Fruit fly (Drosophila melanogaster) whole organism, embryonic: ENCODE data around the gene E2f1.

Source experiments
- B-H1 ChIP-seq: fragments of 200-800 bp; sonication (Bioruptor generic); IDR thresholded peaks from 3 replicates; pipeline ENCODE4 v1.3.6; 2022; ENCODE audit warnings: missing biosample characterization, missing genetic modification characterization
- CG1024 ChIP-seq: fragments of 200-800 bp; sonication (Bioruptor generic); IDR thresholded peaks from 2 replicates; pipeline ENCODE4 v1.3.6; 2022; ENCODE audit warnings: missing biosample characterization, missing genetic modification characterization
- CG11085 ChIP-seq: fragments of 200-800 bp; sonication (Bioruptor generic); IDR thresholded peaks from 2 replicates; pipeline ENCODE4 v1.3.6; 2022; ENCODE audit warnings: missing biosample characterization, missing genetic modification characterization
- CG11696 ChIP-seq: fragments of 200-800 bp; sonication (Bioruptor generic); IDR thresholded peaks from 2 replicates; pipeline ENCODE4 v1.3.6; 2022; ENCODE audit warnings: missing biosample characterization, missing genetic modification characterization
- CG12391 ChIP-seq: fragments of 200-800 bp; sonication (Bioruptor generic); optimal IDR thresholded peaks from 3 replicates; lab custom pipeline; 2018; ENCODE audit warnings: missing biosample characterization, mild to moderate bottlenecking, missing genetic modification characterization, moderate library complexity
- CG12744 ChIP-seq: fragments of 200-800 bp; sonication (Bioruptor generic); optimal IDR thresholded peaks from 2 replicates; lab custom pipeline; 2016; ENCODE audit warnings: missing biosample characterization, missing genetic modification characterization
- CG13123 ChIP-seq: fragments of 200-800 bp; sonication (Bioruptor generic); optimal IDR thresholded peaks from 2 replicates; lab custom pipeline; 2016; ENCODE audit warnings: missing biosample characterization, missing genetic modification characterization
- CG15601 ChIP-seq: fragments of 200-800 bp; sonication (Bioruptor generic); optimal IDR thresholded peaks from 3 replicates; lab custom pipeline; 2019; ENCODE audit warnings: missing biosample characterization, mild to moderate bottlenecking, missing genetic modification characterization, moderate library complexity
- CG17802 ChIP-seq: fragments of 200-800 bp; sonication (Bioruptor generic); optimal IDR thresholded peaks from 2 replicates; lab custom pipeline; 2018; ENCODE audit warnings: missing biosample characterization, mild to moderate bottlenecking, missing genetic modification characterization, moderate library complexity
- CG17912 ChIP-seq: fragments of 200-800 bp; sonication (Bioruptor generic); optimal IDR thresholded peaks from 2 replicates; lab custom pipeline; 2018; ENCODE audit warnings: missing biosample characterization, mild to moderate bottlenecking, missing genetic modification characterization
- CG2116 ChIP-seq: fragments of 200-800 bp; sonication (Bioruptor generic); optimal IDR thresholded peaks from 3 replicates; lab custom pipeline; 2018; ENCODE audit warnings: missing biosample characterization, mild to moderate bottlenecking, missing genetic modification characterization
- CG3838 ChIP-seq: fragments of 200-800 bp; sonication (Bioruptor generic); optimal IDR thresholded peaks from 3 replicates; lab custom pipeline; 2016; ENCODE audit warnings: missing biosample characterization, missing genetic modification characterization
- CG4424 ChIP-seq: fragments of 200-800 bp; sonication (Bioruptor generic); optimal IDR thresholded peaks from 3 replicates; lab custom pipeline; 2016; ENCODE audit warnings: missing biosample characterization, missing genetic modification characterization
- CG5953 ChIP-seq: fragments of 200-800 bp; sonication (Bioruptor generic); IDR thresholded peaks from 2 replicates; pipeline ENCODE4 v1.3.6; 2022; ENCODE audit warnings: missing biosample characterization, missing genetic modification characterization
- CG6254 ChIP-seq: fragments of 200-800 bp; sonication (Bioruptor generic); optimal IDR thresholded peaks from 3 replicates; lab custom pipeline; 2017; ENCODE audit warnings: mild to moderate bottlenecking, missing biosample characterization, missing genetic modification reagents, missing genetic modification characterization
- CG6272 ChIP-seq: fragments of 200-800 bp; sonication (Bioruptor generic); IDR thresholded peaks from 2 replicates; pipeline ENCODE4 v1.3.6; 2022; ENCODE audit warnings: missing biosample characterization, missing genetic modification characterization
- CG7556 ChIP-seq: fragments of 200-800 bp; sonication (Bioruptor generic); optimal IDR thresholded peaks from 2 replicates; lab custom pipeline; 2017; ENCODE audit warnings: missing biosample characterization, mild to moderate bottlenecking, missing genetic modification characterization
- CG7786 ChIP-seq: fragments of 200-800 bp; sonication (Bioruptor generic); optimal IDR thresholded peaks from 2 replicates; lab custom pipeline; 2016; ENCODE audit warnings: missing biosample characterization, missing genetic modification characterization
- CTCF ChIP-seq: fragments of 200-800 bp; sonication (Bioruptor generic); optimal IDR thresholded peaks from 2 replicates; lab custom pipeline; 2017; ENCODE audit warnings: missing biosample characterization, mild to moderate bottlenecking, missing genetic modification characterization, moderate library complexity
- D19A ChIP-seq: fragments of 200-800 bp; optimal IDR thresholded peaks from 3 replicates; lab custom pipeline; 2019; ENCODE audit warnings: missing biosample characterization, mild to moderate bottlenecking, missing genetic modification characterization, moderate library complexity
- Fer3 ChIP-seq: fragments of 200-800 bp; sonication (Bioruptor generic); optimal IDR thresholded peaks from 2 replicates; lab custom pipeline; 2018; ENCODE audit warnings: missing biosample characterization, mild to moderate bottlenecking, missing genetic modification characterization, moderate library complexity
- HLHmδ ChIP-seq: fragments of 200-800 bp; sonication (Bioruptor generic); optimal IDR thresholded peaks from 2 replicates; lab custom pipeline; 2018; ENCODE audit warnings: missing biosample characterization, mild to moderate bottlenecking, missing genetic modification characterization, moderate library complexity
- Hand ChIP-seq: fragments of 200-800 bp; sonication (Bioruptor generic); optimal IDR thresholded peaks from 2 replicates; lab custom pipeline; 2017; ENCODE audit warnings: mild to moderate bottlenecking, missing biosample characterization, missing genetic modification reagents, missing genetic modification characterization
- MTF-1 ChIP-seq: fragments of 200-800 bp; sonication (Bioruptor generic); optimal IDR thresholded peaks from 2 replicates; lab custom pipeline; 2018; ENCODE audit warnings: missing biosample characterization, mild to moderate bottlenecking, missing genetic modification characterization, borderline replicate concordance
- Mad ChIP-seq: fragments of 200-800 bp; sonication (Bioruptor generic); optimal IDR thresholded peaks from 2 replicates; lab custom pipeline; 2016; ENCODE audit warnings: missing biosample characterization, missing genetic modification characterization
- Med ChIP-seq: fragments of 200-800 bp; sonication (Bioruptor generic); peaks from one replicate; lab custom pipeline; 2016; ENCODE audit warnings: missing biosample characterization, missing genetic modification characterization, mild to moderate bottlenecking, inconsistent platforms, moderate library complexity
- Myb ChIP-seq: fragments of 200-800 bp; sonication (Bioruptor generic); optimal IDR thresholded peaks from 2 replicates; lab custom pipeline; 2016; ENCODE audit warnings: missing biosample characterization, missing genetic modification characterization
- Neu2 ChIP-seq: fragments of 200-800 bp; sonication (Bioruptor generic); optimal IDR thresholded peaks from 3 replicates; lab custom pipeline; 2016; ENCODE audit warnings: missing biosample characterization, missing genetic modification characterization, borderline replicate concordance
- Nf-YA ChIP-seq: fragments of 200-800 bp; sonication (Bioruptor generic); IDR thresholded peaks from 2 replicates; pipeline ENCODE4 v1.3.6; 2022; ENCODE audit warnings: missing biosample characterization, missing genetic modification characterization
- Pdp1 ChIP-seq, 2 experiments: fragments of 200-800 bp; sonication (Bioruptor generic); optimal IDR thresholded peaks; 3 replicates each; lab custom pipeline; 2016; ENCODE audit warnings: missing biosample characterization in 2 of 2, missing genetic modification characterization in 2 of 2, mild to moderate bottlenecking in 1 of 2, moderate library complexity in 1 of 2
- Ravus ChIP-seq: fragments of 200-800 bp; sonication (Bioruptor generic); IDR thresholded peaks from 2 replicates; pipeline ENCODE4 v1.3.6; 2022; ENCODE audit warnings: missing biosample characterization, missing genetic modification characterization
- Sox102F ChIP-seq: fragments of 200-800 bp; sonication (Bioruptor generic); optimal IDR thresholded peaks from 2 replicates; lab custom pipeline; 2018; ENCODE audit warnings: missing biosample characterization, mild to moderate bottlenecking, missing genetic modification characterization, moderate library complexity
- Sry-β ChIP-seq: fragments of 200-800 bp; sonication (Bioruptor generic); optimal IDR thresholded peaks from 2 replicates; lab custom pipeline; 2018; ENCODE audit warnings: missing biosample characterization, mild to moderate bottlenecking, missing genetic modification characterization, moderate library complexity
- az2 ChIP-seq: fragments of 200-800 bp; sonication (Bioruptor generic); optimal IDR thresholded peaks from 3 replicates; lab custom pipeline; 2016; ENCODE audit warnings: missing biosample characterization, missing genetic modification characterization
- chm ChIP-seq: fragments of 200-800 bp; sonication (Bioruptor generic); IDR thresholded peaks from 2 replicates; pipeline ENCODE4 v1.3.6; 2022; ENCODE audit warnings: missing biosample characterization, missing genetic modification characterization
- ci ChIP-seq: fragments of 200-800 bp; sonication (Bioruptor generic); IDR thresholded peaks from 3 replicates; pipeline ENCODE4 v1.3.6; 2022; ENCODE audit warnings: missing biosample characterization, missing genetic modification characterization
- corto ChIP-seq: fragments of 200-800 bp; sonication (Bioruptor generic); optimal IDR thresholded peaks from 2 replicates; lab custom pipeline; 2016; ENCODE audit warnings: missing biosample characterization, mild to moderate bottlenecking, missing genetic modification characterization, moderate library complexity
- dmrt11E ChIP-seq: fragments of 200-800 bp; sonication (Bioruptor generic); optimal IDR thresholded peaks from 3 replicates; lab custom pipeline; 2018; ENCODE audit warnings: missing biosample characterization, mild to moderate bottlenecking, missing genetic modification characterization, moderate library complexity
- emc ChIP-seq: fragments of 200-800 bp; sonication (Bioruptor generic); optimal IDR thresholded peaks from 2 replicates; lab custom pipeline; 2016; ENCODE audit warnings: missing biosample characterization, missing genetic modification characterization
- esg ChIP-seq: fragments of 200-800 bp; sonication (Bioruptor generic); conservative IDR thresholded peaks from 2 replicates; pipeline ENCODE4 v1.3.6; 2022; ENCODE audit warnings: missing biosample characterization, missing genetic modification characterization
- exex ChIP-seq: fragments of 200-800 bp; sonication (Bioruptor generic); optimal IDR thresholded peaks from 4 replicates; lab custom pipeline; 2018; ENCODE audit warnings: missing biosample characterization, mild to moderate bottlenecking, missing genetic modification characterization, moderate library complexity
- gt ChIP-seq: fragments of 200-800 bp; sonication (Bioruptor generic); IDR thresholded peaks from 2 replicates; pipeline ENCODE4 v1.3.6; 2022; ENCODE audit warnings: missing biosample characterization, missing genetic modification characterization
- her ChIP-seq: fragments of 200-800 bp; sonication (Bioruptor generic); optimal IDR thresholded peaks from 2 replicates; lab custom pipeline; 2016; ENCODE audit warnings: missing biosample characterization, missing genetic modification characterization
- hth ChIP-seq: fragments of >200 bp; optimal IDR thresholded peaks from 2 replicates; lab custom pipeline; 2017; ENCODE audit warnings: inconsistent platforms
- insv ChIP-seq, 2 experiments: fragments of 200-800 bp; sonication (Bioruptor generic); optimal IDR thresholded peaks; 3 replicates each; lab custom pipeline; 2016 to 2018; ENCODE audit warnings: missing biosample characterization in 2 of 2, missing genetic modification characterization in 2 of 2
- knrl ChIP-seq: fragments of 200-800 bp; sonication (Bioruptor generic); IDR thresholded peaks from 3 replicates; pipeline ENCODE4 v1.3.6; 2022; ENCODE audit warnings: missing biosample characterization, missing genetic modification characterization; ENCODE audit not compliant: partially characterized antibody
- lab ChIP-seq: fragments of 200-800 bp; sonication (Bioruptor generic); optimal IDR thresholded peaks from 3 replicates; lab custom pipeline; 2017; ENCODE audit warnings: missing biosample characterization, missing genetic modification characterization, mild to moderate bottlenecking, moderate library complexity, missing genetic modification reagents
- rib ChIP-seq: fragments of 200-800 bp; sonication (Bioruptor generic); IDR thresholded peaks from 2 replicates; pipeline ENCODE4 v1.3.6; 2022; ENCODE audit warnings: missing biosample characterization, missing genetic modification characterization
- ro ChIP-seq: fragments of 200-800 bp; sonication (Bioruptor generic); IDR thresholded peaks from 2 replicates; pipeline ENCODE4 v1.3.6; 2022; ENCODE audit warnings: missing biosample characterization, missing genetic modification characterization
- stc ChIP-seq: fragments of 200-800 bp; sonication (Bioruptor generic); IDR thresholded peaks from 2 replicates; pipeline ENCODE4 v1.3.6; 2022; ENCODE audit warnings: missing biosample characterization, missing genetic modification characterization
- tll ChIP-seq, 2 experiments: fragments of 200-800 bp in 1 of 2; fragments of >200 bp in 1 of 2; sonication (Bioruptor generic) in 1 of 2; optimal IDR thresholded peaks; 2 replicates each; lab custom pipeline; 2017 to 2019; ENCODE audit warnings: missing biosample characterization in 2 of 2, missing genetic modification characterization in 2 of 2, mild to moderate bottlenecking in 1 of 2, moderate library complexity in 1 of 2
- tup ChIP-seq: fragments of 200-800 bp; sonication (Bioruptor generic); optimal IDR thresholded peaks from 2 replicates; lab custom pipeline; 2016; ENCODE audit warnings: missing biosample characterization, mild to moderate bottlenecking, missing genetic modification characterization, moderate library complexity

Gene E2f1

DNA sequence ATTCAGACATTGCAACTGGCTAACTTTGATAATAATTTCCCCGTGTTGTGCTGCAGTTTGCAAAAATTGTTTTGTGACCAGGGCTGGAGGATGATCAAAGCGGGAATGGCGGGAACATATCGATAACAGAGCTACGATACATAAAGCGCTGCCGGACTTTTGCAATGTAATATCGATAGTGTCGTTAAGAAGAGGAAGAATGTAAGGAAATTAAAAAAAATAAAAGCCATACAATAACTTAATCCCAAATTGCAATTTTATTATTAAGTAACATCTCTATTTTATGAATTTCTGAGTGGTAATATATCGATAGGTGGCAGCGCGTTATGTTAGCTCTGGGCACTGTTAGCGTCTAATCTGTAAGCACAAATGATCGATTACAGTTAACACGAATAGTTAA lies 11.0 kb upstream of the E2f1 start, which contains the start of gene PolA1 (continued):
- TF ChIP-seq Neu2 (GFP tag; lab: Kevin White, UChicago) (no peak), CG12744 (no peak), Myb (GFP tag; lab: Kevin White, UChicago) (peak; percentile 64), CG11085 (GFP tag; lab: Robert Waterston, UW) (peak; percentile 23; the same call in 1 of the 2 replicates), lab (GFP tag; lab: Kevin White, UChicago) (no peak), D19A (tag; lab: Kevin White, UChicago) (no peak), CG2116 (peak; percentile 85), tup (GFP tag; lab: Kevin White, UChicago) (no peak), knrl (peak; percentile 98), emc (no peak), Sox102F (GFP tag; lab: Kevin White, UChicago) (no peak), corto (GFP tag; lab: Kevin White, UChicago) (no peak), Nf-YA (GFP tag; lab: Robert Waterston, UW) (no peak), Ravus (GFP tag; lab: Robert Waterston, UW) (no peak), dmrt11E (peak; percentile 36), B-H1 (GFP tag; lab: Robert Waterston, UW) (peak; percentile 21; the same call in 1 of the 3 replicates), az2 (GFP tag; lab: Kevin White, UChicago) (peak; percentile 5), CG1024 (GFP tag; lab: Robert Waterston, UW) (no peak), CG13123 (GFP tag; lab: Kevin White, UChicago) (peak; percentile 1), esg (no peak), CG17912 (no peak), Fer3 (tag; lab: Kevin White, UChicago) (no peak), CG11696 (GFP tag; lab: Robert Waterston, UW) (no peak), insv (GFP tag; optimal IDR thresholded peaks at IDR 0.05; lab: Kevin White, UChicago) (peak in 1 of 2 experiments; percentile 54), Mad (peak; percentile 20), hth (no peak), gt (GFP tag; lab: Robert Waterston, UW) (no peak), CG7786 (peak; percentile 38), Hand (GFP tag; lab: Kevin White, UChicago) (no peak), chm (GFP tag; lab: Robert Waterston, UW) (no peak), her (peak; percentile 35), stc (GFP tag; lab: Robert Waterston, UW) (no peak), CTCF (no peak), ro (no peak), CG4424 (GFP tag; lab: Kevin White, UChicago) (no peak), rib (0 out of 2 replicates have a peak, but pooled peaks have one; percentile 16), CG15601 (tag; lab: Kevin White, UChicago) (peak; percentile 18), CG17802 (tag; lab: Kevin White, UChicago) (no peak), CG6272 (GFP tag; lab: Robert Waterston, UW) (0 out of 2 replicates have a peak, but pooled peaks have one; percentile 25), exex (tag; lab: Kevin White, UChicago) (no peak), CG5953 (GFP tag; lab: Robert Waterston, UW) (no peak), CG6254 (GFP tag; lab: Kevin White, UChicago) (no peak), HLHmδ (GFP tag; lab: Kevin White, UChicago) (no peak), Sry-β (GFP tag; lab: Kevin White, UChicago) (no peak), Med (GFP tag; lab: Kevin White, UChicago) (peak; percentile 89), CG7556 (GFP tag; lab: Kevin White, UChicago) (no peak), ci (no peak), CG12391 (tag; lab: Kevin White, UChicago) (peak; percentile 77), Pdp1 (GFP tag; optimal IDR thresholded peaks at IDR 0.05; lab: Kevin White, UChicago) (peak in 1 of 2 experiments; percentile 33), CG3838 (no peak), MTF-1 (no peak), tll (GFP tag; optimal IDR thresholded peaks at IDR 0.05; lab: Kevin White, UChicago) (no peak)
